Worm (Caenorhabditis elegans) whole organism, L4/young adult: ENCODE data around the gene eat-4.

Source experiments
- W03F9.2 ChIP-seq: fragments of 150-350 bp; optimal IDR thresholded peaks from 2 replicates; lab custom pipeline; 2014; ENCODE audit warnings: missing biosample characterization, missing genetic modification characterization
- dao-5 ChIP-seq: sonication (generic microtip); optimal IDR thresholded peaks from 2 replicates; lab custom pipeline; 2016; ENCODE audit warnings: missing genotype, missing genetic modification characterization, moderate library complexity, missing compliant biosample characterization
- him-1 ChIP-seq: sonication (generic microtip); optimal IDR thresholded peaks from 2 replicates; lab custom pipeline; 2016; ENCODE audit warnings: missing genotype, missing genetic modification reagents, missing genetic modification characterization, missing compliant biosample characterization

DNA sequence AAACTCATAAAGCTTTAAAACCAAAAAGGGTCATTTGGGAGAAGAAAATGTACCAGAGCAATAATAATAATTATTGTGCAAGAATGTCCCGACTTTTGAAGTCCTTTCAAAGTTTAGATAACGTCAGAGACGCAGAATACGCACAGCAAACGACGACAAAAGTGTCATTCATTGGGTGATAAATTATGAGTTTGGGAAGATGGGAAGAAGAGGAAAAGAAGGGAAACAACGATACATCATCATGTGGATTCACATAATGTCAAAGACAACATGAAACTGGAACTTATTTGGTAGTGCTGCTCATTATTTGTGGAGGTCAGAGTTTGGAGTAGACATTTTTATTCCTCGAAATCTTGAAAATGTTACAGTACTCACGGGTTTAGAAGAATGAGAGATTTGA is 41.2 kb downstream of the eat-4 start:
- no peak for TF ChIP-seq dao-5 (tag; lab: Kevin White, UChicago)
- TF ChIP-seq him-1: no peak
- TF ChIP-seq W03F9.2 (tag; lab: Kevin White, UChicago): no peak
